Fruit fly (Drosophila melanogaster): ENCODE data around the gene Tsp5D.

Gene Tsp5D

dm6 chrX:6031692-6032091 is 43.0 kb downstream of the Tsp5D start (continued):
- peak; percentile 75 for TF ChIP-seq h (GFP tag; optimal IDR thresholded peaks at IDR 0.05)

dm6 chrX:6030593-6030992 is 44.1 kb downstream of the Tsp5D start:
- no peak for TF ChIP-seq jim (GFP tag; optimal IDR thresholded peaks at IDR 0.05)
- peak; percentile 93 for TF ChIP-seq Vsx2 (GFP tag; optimal IDR thresholded peaks at IDR 0.05; ENCODE audit: partially characterized antibody)
- no peak for TF ChIP-seq HLH106 (tag; optimal IDR thresholded peaks at IDR 0.05)

- peak; percentile 18 for TF ChIP-seq Hnf4 (GFP tag; optimal IDR thresholded peaks at IDR 0.05)
- peak; percentile 60 for TF ChIP-seq rgr (GFP tag; optimal IDR thresholded peaks at IDR 0.05)
- no peak for TF ChIP-seq Mio (GFP tag; optimal IDR thresholded peaks at IDR 0.05)
- TF ChIP-seq CG32264 (GFP tag; optimal IDR thresholded peaks at IDR 0.05) = peak; percentile 28
- peak; percentile 76 for TF ChIP-seq fru (GFP tag; optimal IDR thresholded peaks at IDR 0.05)
- TF ChIP-seq sage (GFP tag; optimal IDR thresholded peaks at IDR 0.05) = peak; percentile 35
- TF ChIP-seq Vsx2 (GFP tag; optimal IDR thresholded peaks at IDR 0.05; ENCODE audit: partially characterized antibody) = no peak
- no peak for TF ChIP-seq GATAd (GFP tag; optimal IDR thresholded peaks at IDR 0.05)
- TF ChIP-seq Dfd (GFP tag; optimal IDR thresholded peaks at IDR 0.05) = no peak
- TF ChIP-seq sv (GFP tag; optimal IDR thresholded peaks at IDR 0.05) = no peak
- TF ChIP-seq br (GFP tag; optimal IDR thresholded peaks at IDR 0.05) = peak; percentile 74
- no peak for TF ChIP-seq pan (optimal IDR thresholded peaks at IDR 0.05)
- TF ChIP-seq CG9705 (GFP tag; optimal IDR thresholded peaks at IDR 0.05) = peak; percentile 58
- TF ChIP-seq lola (GFP tag; optimal IDR thresholded peaks at IDR 0.05) = no peak
- TF ChIP-seq woc (GFP tag; optimal IDR thresholded peaks at IDR 0.05) = peak; percentile 64
- no peak for TF ChIP-seq CrebA (GFP tag; optimal IDR thresholded peaks at IDR 0.05; ENCODE audit: borderline replicate concordance)
- TF ChIP-seq foxo (GFP tag; optimal IDR thresholded peaks at IDR 0.05) = peak in 1 of 2 experiments; percentile 78
- no peak for TF ChIP-seq tai (GFP tag; optimal IDR thresholded peaks at IDR 0.05)
- TF ChIP-seq Jra (GFP tag; optimal IDR thresholded peaks at IDR 0.05) = no peak
- no peak for TF ChIP-seq Rel (GFP tag; optimal IDR thresholded peaks at IDR 0.05)
- peak; percentile 19 for TF ChIP-seq Rel (tag; optimal IDR thresholded peaks at IDR 0.05)
- TF ChIP-seq brk (GFP tag; optimal IDR thresholded peaks at IDR 0.05) = peak; percentile 7
- TF ChIP-seq HLH106 (tag; optimal IDR thresholded peaks at IDR 0.05) = peak; percentile 76
- TF ChIP-seq Abd-B (GFP tag; optimal IDR thresholded peaks at IDR 0.05) = no peak
- TF ChIP-seq dmrt93B (GFP tag; optimal IDR thresholded peaks at IDR 0.05) = peak; percentile 43
- peak; percentile 68 for TF ChIP-seq h (GFP tag; optimal IDR thresholded peaks at IDR 0.05)
- TF ChIP-seq usp (GFP tag; optimal IDR thresholded peaks at IDR 0.05) = no peak
- TF ChIP-seq jim (GFP tag; optimal IDR thresholded peaks at IDR 0.05) = no peak
- no peak for TF ChIP-seq Myc (optimal IDR thresholded peaks at IDR 0.05)
- no peak for TF ChIP-seq Dif (GFP tag; optimal IDR thresholded peaks at IDR 0.05; ENCODE audit: partially characterized antibody)
- TF ChIP-seq Hr83 (GFP tag; optimal IDR thresholded peaks at IDR 0.05; ENCODE audit: poor library complexity, severe bottlenecking) = no peak
- TF ChIP-seq N (GFP tag; optimal IDR thresholded peaks at IDR 0.05) = no peak
- TF ChIP-seq psq (GFP tag; optimal IDR thresholded peaks at IDR 0.05) = peak; percentile 55
- peak; percentile 58 for TF ChIP-seq OdsH (GFP tag; optimal IDR thresholded peaks at IDR 0.05)
- TF ChIP-seq dl (GFP tag; optimal IDR thresholded peaks at IDR 0.05; ENCODE audit: insufficient read depth in 1 of 2, partially characterized antibody in 2 of 2) = no peak
- TF ChIP-seq ey (GFP tag; optimal IDR thresholded peaks at IDR 0.05) = peak; percentile 75
- no peak for TF ChIP-seq Hr78 (GFP tag; optimal IDR thresholded peaks at IDR 0.05)
- TF ChIP-seq dsf (GFP tag; optimal IDR thresholded peaks at IDR 0.05; ENCODE audit: borderline replicate concordance) = no peak
- peak; percentile 69 for TF ChIP-seq Sp1 (GFP tag; optimal IDR thresholded peaks at IDR 0.05)
These were observed 44.6 kb downstream of the Tsp5D start for dm6 chrX:6030010-6030409.

Data from whole organism, wandering third instar larva.